Fruit fly (Drosophila melanogaster) whole organism, embryonic: ENCODE data around the gene deltaCOP.

Experiments used
- Blimp-1 ChIP-seq: fragments of 200-800 bp; sonication (Bioruptor generic); optimal IDR thresholded peaks from 3 replicates; lab custom pipeline; 2018; ENCODE audit warnings: missing biosample characterization, missing genetic modification characterization, mild to moderate bottlenecking, moderate library complexity, missing genetic modification reagents
- CG2199 ChIP-seq: fragments of 200-800 bp; sonication (Bioruptor generic); IDR thresholded peaks from 3 replicates; pipeline ENCODE4 v1.3.6; 2022; ENCODE audit warnings: missing biosample characterization, missing genetic modification characterization
- CG4730 ChIP-seq: fragments of 200-800 bp; sonication (Bioruptor generic); IDR thresholded peaks from 2 replicates; pipeline ENCODE4 v1.3.6; 2022; ENCODE audit warnings: missing biosample characterization, missing genetic modification characterization
- CG8281 ChIP-seq: fragments of 200-800 bp; sonication (Bioruptor generic); optimal IDR thresholded peaks from 2 replicates; lab custom pipeline; 2018; ENCODE audit warnings: missing biosample characterization, mild to moderate bottlenecking, missing genetic modification characterization, moderate library complexity
- CG8924 ChIP-seq: fragments of 200-800 bp; optimal IDR thresholded peaks from 3 replicates; lab custom pipeline; 2019; ENCODE audit warnings: missing biosample characterization, mild to moderate bottlenecking, missing genetic modification characterization, moderate library complexity
- CG8944 ChIP-seq: fragments of 200-800 bp; sonication (Bioruptor generic); optimal IDR thresholded peaks from 3 replicates; lab custom pipeline; 2016; ENCODE audit warnings: missing biosample characterization, missing genetic modification characterization
- Ssrp ChIP-seq: fragments of 200-800 bp; sonication (Bioruptor generic); optimal IDR thresholded peaks from 2 replicates; lab custom pipeline; 2018; ENCODE audit warnings: missing biosample characterization, mild to moderate bottlenecking, missing genetic modification characterization, moderate library complexity
- ap ChIP-seq: fragments of 200-800 bp; sonication (Bioruptor generic); IDR thresholded peaks from 2 replicates; pipeline ENCODE4 v1.3.6; 2022; ENCODE audit warnings: missing biosample characterization, missing genetic modification characterization
- insv ChIP-seq, 2 experiments: fragments of 200-800 bp; sonication (Bioruptor generic); optimal IDR thresholded peaks; 3 replicates each; lab custom pipeline; 2016 to 2018; ENCODE audit warnings: missing biosample characterization in 2 of 2, missing genetic modification characterization in 2 of 2

dm6 chrX:1825912-1826862, 35.4 kb downstream of the deltaCOP start:
- TF ChIP-seq CG2199 (no peak), ap (GFP tag; lab: Robert Waterston, UW) (no peak), CG8281 (tag; lab: Kevin White, UChicago) (no peak), CG4730 (GFP tag; lab: Robert Waterston, UW) (no peak), Blimp-1 (no peak), insv (GFP tag; optimal IDR thresholded peaks at IDR 0.05; lab: Kevin White, UChicago) (no peak), Ssrp (no peak), CG8944 (GFP tag; lab: Kevin White, UChicago) (no peak), CG8924 (no peak)
